Fruit fly (Drosophila melanogaster) whole organism, embryonic: ENCODE results near the gene CG6465.

Source experiments
- ATbp ChIP-seq: fragments of 200-800 bp; sonication (Bioruptor generic); optimal IDR thresholded peaks from 2 replicates; lab custom pipeline; 2017; ENCODE audit warnings: missing biosample characterization, mild to moderate bottlenecking, missing genetic modification characterization, missing genetic modification reagents
- B-H2 ChIP-seq: fragments of 200-800 bp; sonication (Bioruptor generic); optimal IDR thresholded peaks from 2 replicates; lab custom pipeline; 2018; ENCODE audit warnings: missing biosample characterization, mild to moderate bottlenecking, missing genetic modification characterization
- Bteb2 ChIP-seq: fragments of 200-800 bp; sonication (Bioruptor generic); optimal IDR thresholded peaks from 2 replicates; lab custom pipeline; 2016; ENCODE audit warnings: missing biosample characterization, missing genetic modification characterization
- CG11504 ChIP-seq: fragments of 200-800 bp; sonication (Bioruptor generic); optimal IDR thresholded peaks from 3 replicates; lab custom pipeline; 2019; ENCODE audit warnings: missing biosample characterization, mild to moderate bottlenecking, missing genetic modification characterization, moderate library complexity
- CG11560 ChIP-seq: fragments of 200-800 bp; sonication (Bioruptor generic); IDR thresholded peaks from 3 replicates; pipeline ENCODE4 v1.3.6; 2022; ENCODE audit warnings: missing biosample characterization, missing genetic modification characterization
- CG13424 ChIP-seq: fragments of 200-800 bp; sonication (Bioruptor generic); optimal IDR thresholded peaks from 2 replicates; lab custom pipeline; 2019; ENCODE audit warnings: missing biosample characterization, mild to moderate bottlenecking, missing genetic modification characterization, moderate library complexity
- CG14860 ChIP-seq: fragments of 200-800 bp; sonication (Bioruptor generic); IDR thresholded peaks from 3 replicates; pipeline ENCODE4 v1.3.6; 2022; ENCODE audit warnings: missing biosample characterization, missing genetic modification characterization; ENCODE audit not compliant: partially characterized antibody
- CG15011 ChIP-seq: fragments of 200-800 bp; sonication (Bioruptor generic); optimal IDR thresholded peaks from 3 replicates; lab custom pipeline; 2018; ENCODE audit warnings: missing biosample characterization, mild to moderate bottlenecking, missing genetic modification characterization
- CG15696 ChIP-seq: fragments of 200-800 bp; sonication (Bioruptor generic); optimal IDR thresholded peaks from 2 replicates; lab custom pipeline; 2019; ENCODE audit warnings: missing biosample characterization, mild to moderate bottlenecking, missing genetic modification characterization, moderate library complexity
- CG17328 ChIP-seq: fragments of 200-800 bp; sonication (Bioruptor generic); IDR thresholded peaks from 2 replicates; pipeline ENCODE4 v1.3.6; 2022; ENCODE audit warnings: missing biosample characterization, missing genetic modification characterization
- CG30020 ChIP-seq: fragments of 200-800 bp; optimal IDR thresholded peaks from 2 replicates; lab custom pipeline; 2019; ENCODE audit warnings: missing biosample characterization, mild to moderate bottlenecking, missing genetic modification characterization, moderate library complexity
- CG31224 ChIP-seq: fragments of 200-800 bp; sonication (Bioruptor generic); IDR thresholded peaks from 2 replicates; pipeline ENCODE4 v1.3.6; 2022; ENCODE audit warnings: missing biosample characterization, missing genetic modification characterization
- CG6689 ChIP-seq: fragments of 200-800 bp; sonication (Bioruptor generic); IDR thresholded peaks from 2 replicates; pipeline ENCODE4 v1.3.6; 2022; ENCODE audit warnings: missing biosample characterization, missing genetic modification characterization
- CrebB ChIP-seq: fragments of 200-800 bp; sonication (Bioruptor generic); optimal IDR thresholded peaks from 3 replicates; lab custom pipeline; 2018; ENCODE audit warnings: missing biosample characterization, mild to moderate bottlenecking, missing genetic modification characterization
- Dbx ChIP-seq: fragments of 200-800 bp; sonication (Bioruptor generic); IDR thresholded peaks from 3 replicates; pipeline ENCODE4 v1.3.6; 2022; ENCODE audit warnings: missing biosample characterization, missing genetic modification characterization
- Dip3 ChIP-seq: fragments of 200-800 bp; sonication (Bioruptor generic); optimal IDR thresholded peaks from 3 replicates; lab custom pipeline; 2016; ENCODE audit warnings: missing biosample characterization, missing genetic modification characterization
- Drgx ChIP-seq: fragments of 200-800 bp; sonication (Bioruptor generic); IDR thresholded peaks from 2 replicates; pipeline ENCODE4 v1.3.6; 2022; ENCODE audit warnings: missing biosample characterization, missing genetic modification characterization
- Gsc ChIP-seq: fragments of 200-800 bp; sonication (Bioruptor generic); IDR thresholded peaks from 2 replicates; pipeline ENCODE4 v1.3.6; 2022; ENCODE audit warnings: missing biosample characterization, missing genetic modification characterization
- Hey ChIP-seq: fragments of 200-800 bp; sonication (Bioruptor generic); optimal IDR thresholded peaks from 3 replicates; lab custom pipeline; 2018; ENCODE audit warnings: missing biosample characterization, mild to moderate bottlenecking, missing genetic modification characterization
- MTF-1 ChIP-seq: fragments of 200-800 bp; sonication (Bioruptor generic); optimal IDR thresholded peaks from 2 replicates; lab custom pipeline; 2018; ENCODE audit warnings: missing biosample characterization, mild to moderate bottlenecking, missing genetic modification characterization, borderline replicate concordance
- Meics ChIP-seq: fragments of 200-800 bp; sonication (Bioruptor generic); optimal IDR thresholded peaks from 2 replicates; lab custom pipeline; 2017; ENCODE audit warnings: missing biosample characterization, mild to moderate bottlenecking, missing genetic modification characterization
- NC2α ChIP-seq: fragments of 200-800 bp; sonication (Bioruptor generic); optimal IDR thresholded peaks from 2 replicates; lab custom pipeline; 2016; ENCODE audit warnings: missing biosample characterization, missing genetic modification characterization
- NC2β ChIP-seq: fragments of 200-800 bp; sonication (Bioruptor generic); optimal IDR thresholded peaks from 2 replicates; lab custom pipeline; 2016; ENCODE audit warnings: missing biosample characterization, missing genetic modification characterization
- Oaz ChIP-seq: fragments of 200-800 bp; sonication (Bioruptor generic); IDR thresholded peaks from 2 replicates; pipeline ENCODE4 v1.3.6; 2022; ENCODE audit warnings: missing biosample characterization, missing genetic modification characterization
- Six4 ChIP-seq: fragments of 200-800 bp; sonication (Bioruptor generic); optimal IDR thresholded peaks from 2 replicates; lab custom pipeline; 2016; ENCODE audit warnings: missing biosample characterization, missing genetic modification characterization
- Usf ChIP-seq: fragments of 200-800 bp; sonication (Bioruptor generic); optimal IDR thresholded peaks from 2 replicates; lab custom pipeline; 2017; ENCODE audit warnings: missing genotype, missing biosample characterization, missing genetic modification characterization
- Xbp1 ChIP-seq: fragments of 200-800 bp; sonication (Bioruptor generic); optimal IDR thresholded peaks from 3 replicates; lab custom pipeline; 2016; ENCODE audit warnings: missing biosample characterization, mild to moderate bottlenecking, missing genetic modification characterization
- cas ChIP-seq: fragments of 200-800 bp; sonication (Bioruptor generic); IDR thresholded peaks from 2 replicates; pipeline ENCODE4 v1.3.6; 2022; ENCODE audit warnings: missing biosample characterization, missing genetic modification characterization
- chm ChIP-seq: fragments of 200-800 bp; sonication (Bioruptor generic); IDR thresholded peaks from 2 replicates; pipeline ENCODE4 v1.3.6; 2022; ENCODE audit warnings: missing biosample characterization, missing genetic modification characterization
- crc ChIP-seq: fragments of 200-800 bp; sonication (Bioruptor generic); optimal IDR thresholded peaks from 2 replicates; lab custom pipeline; 2016; ENCODE audit warnings: missing biosample characterization, missing genetic modification characterization
- dmrt11E ChIP-seq: fragments of 200-800 bp; sonication (Bioruptor generic); optimal IDR thresholded peaks from 3 replicates; lab custom pipeline; 2018; ENCODE audit warnings: missing biosample characterization, mild to moderate bottlenecking, missing genetic modification characterization, moderate library complexity
- ems ChIP-seq: fragments of 200-800 bp; sonication (Bioruptor generic); optimal IDR thresholded peaks from 3 replicates; lab custom pipeline; 2016; ENCODE audit warnings: missing biosample characterization, missing genetic modification characterization
- exex ChIP-seq: fragments of 200-800 bp; sonication (Bioruptor generic); optimal IDR thresholded peaks from 4 replicates; lab custom pipeline; 2018; ENCODE audit warnings: missing biosample characterization, mild to moderate bottlenecking, missing genetic modification characterization, moderate library complexity
- gcm ChIP-seq: fragments of 200-800 bp; sonication (Bioruptor generic); optimal IDR thresholded peaks from 2 replicates; lab custom pipeline; 2019; ENCODE audit warnings: missing biosample characterization, mild to moderate bottlenecking, missing genetic modification characterization, moderate library complexity
- jigr1 ChIP-seq: fragments of 200-800 bp; sonication (Bioruptor generic); IDR thresholded peaks from 3 replicates; pipeline ENCODE4 v1.3.6; 2022; ENCODE audit warnings: missing biosample characterization, missing genetic modification characterization
- kah ChIP-seq: fragments of 200-800 bp; sonication (Bioruptor generic); optimal IDR thresholded peaks from 2 replicates; lab custom pipeline; 2018; ENCODE audit warnings: missing biosample characterization, mild to moderate bottlenecking, missing genetic modification characterization
- otp ChIP-seq: fragments of 200-800 bp; sonication (Bioruptor generic); IDR thresholded peaks from 3 replicates; pipeline ENCODE4, ENCODE4 v1.3.6; 2022; ENCODE audit warnings: missing biosample characterization, missing genetic modification characterization
- pho ChIP-seq: fragments of 200-800 bp; sonication (Bioruptor generic); optimal IDR thresholded peaks from 2 replicates; lab custom pipeline; 2016; ENCODE audit warnings: missing biosample characterization, missing genetic modification characterization
- pita ChIP-seq: fragments of 200-800 bp; sonication (Bioruptor generic); optimal IDR thresholded peaks from 2 replicates; lab custom pipeline; 2017; ENCODE audit warnings: missing biosample characterization, mild to moderate bottlenecking, missing genetic modification characterization
- ro ChIP-seq: fragments of 200-800 bp; sonication (Bioruptor generic); IDR thresholded peaks from 2 replicates; pipeline ENCODE4 v1.3.6; 2022; ENCODE audit warnings: missing biosample characterization, missing genetic modification characterization
- seq ChIP-seq: fragments of 200-800 bp; sonication (Bioruptor generic); IDR thresholded peaks from 2 replicates; pipeline ENCODE4 v1.3.6; 2022; ENCODE audit warnings: missing biosample characterization, missing genetic modification characterization
- sr ChIP-seq: fragments of 200-800 bp; sonication (Bioruptor generic); IDR thresholded peaks from 3 replicates; pipeline ENCODE4 v1.3.6; 2022; ENCODE audit warnings: missing biosample characterization, missing genetic modification characterization
- tll ChIP-seq, 2 experiments: fragments of 200-800 bp in 1 of 2; fragments of >200 bp in 1 of 2; sonication (Bioruptor generic) in 1 of 2; optimal IDR thresholded peaks; 2 replicates each; lab custom pipeline; 2017 to 2019; ENCODE audit warnings: missing biosample characterization in 2 of 2, missing genetic modification characterization in 2 of 2, mild to moderate bottlenecking in 1 of 2, moderate library complexity in 1 of 2
- tna ChIP-seq: fragments of 200-800 bp; sonication (Bioruptor generic); IDR thresholded peaks from 2 replicates; pipeline ENCODE4 v1.3.6; 2022; ENCODE audit warnings: missing biosample characterization, missing genetic modification characterization; ENCODE audit not compliant: partially characterized antibody
- vnd ChIP-seq: fragments of 200-800 bp; sonication (Bioruptor generic); IDR thresholded peaks from 3 replicates; pipeline ENCODE4 v1.3.6; 2022; ENCODE audit warnings: missing biosample characterization, missing genetic modification characterization; ENCODE audit not compliant: partially characterized antibody
- wdn ChIP-seq: fragments of 200-800 bp; sonication (Bioruptor generic); IDR thresholded peaks from 2 replicates; pipeline ENCODE4 v1.3.6; 2022; ENCODE audit warnings: missing biosample characterization, missing genetic modification characterization
- yki ChIP-seq: fragments of >200 bp; optimal IDR thresholded peaks from 3 replicates; lab custom pipeline; 2018

Gene CG6465

dm6 chr3R:10648556-10649181 lies 28.4 kb downstream of the CG6465 start (continued):
- peak; percentile 69 for TF ChIP-seq CG17328 (GFP tag; lab: Robert Waterston, UW)
- no peak for TF ChIP-seq yki (lab: Kevin White, UChicago)
- no peak for TF ChIP-seq tna (GFP tag; lab: Robert Waterston, UW)
- TF ChIP-seq Gsc (GFP tag; lab: Robert Waterston, UW) = no peak
- peak; percentile 77 for TF ChIP-seq seq
- TF ChIP-seq Dbx = no peak
- TF ChIP-seq B-H2 (GFP tag; lab: Kevin White, UChicago) = no peak
- TF ChIP-seq exex (tag; lab: Kevin White, UChicago) = no peak
- no peak for TF ChIP-seq CG31224 (GFP tag; lab: Robert Waterston, UW)
- no peak for TF ChIP-seq Usf (GFP tag; lab: Kevin White, UChicago)
- no peak for TF ChIP-seq wdn
- TF ChIP-seq CrebB (tag; lab: Kevin White, UChicago) = no peak
- TF ChIP-seq ro (GFP tag; lab: Robert Waterston, UW) = no peak
- TF ChIP-seq Oaz (GFP tag; lab: Robert Waterston, UW) = peak; percentile 38; the same call in 1 of the 2 replicates
- no peak for TF ChIP-seq CG15011 (GFP tag; lab: Kevin White, UChicago)
- peak; percentile 17 for TF ChIP-seq gcm (GFP tag; lab: Kevin White, UChicago)
- no peak for TF ChIP-seq crc
- peak; percentile 46 for TF ChIP-seq CG13424
- peak; percentile 33; the same call in 1 of the 2 replicates for TF ChIP-seq CG6689 (GFP tag; lab: Robert Waterston, UW)
- TF ChIP-seq cas (GFP tag; lab: Robert Waterston, UW) = no peak
- TF ChIP-seq ems (GFP tag; lab: Kevin White, UChicago) = no peak
- no peak for TF ChIP-seq Drgx (GFP tag; lab: Robert Waterston, UW)
- no peak for TF ChIP-seq CG15696
- TF ChIP-seq vnd (GFP tag; lab: Robert Waterston, UW) = no peak
- TF ChIP-seq jigr1 = peak; percentile 20; the same call in 1 of the 3 replicates
- no peak for TF ChIP-seq kah (GFP tag; lab: Kevin White, UChicago)
- no peak for TF ChIP-seq tll (GFP tag; optimal IDR thresholded peaks at IDR 0.05; lab: Kevin White, UChicago)
- TF ChIP-seq CG11504 (tag; lab: Kevin White, UChicago) = peak; percentile 78
- no peak for TF ChIP-seq CG30020 (tag; lab: Kevin White, UChicago)
- no peak for TF ChIP-seq dmrt11E
- TF ChIP-seq CG14860 (GFP tag; lab: Robert Waterston, UW) = no peak
- TF ChIP-seq Xbp1 (GFP tag; lab: Kevin White, UChicago) = peak; percentile 63
- TF ChIP-seq MTF-1 = no peak
- no peak for TF ChIP-seq NC2β (GFP tag; lab: Kevin White, UChicago)
- no peak for TF ChIP-seq Dip3 (GFP tag; lab: Kevin White, UChicago)
- 0 out of 2 replicates have a peak, but pooled peaks have one; percentile 22 for TF ChIP-seq chm (GFP tag; lab: Robert Waterston, UW)
- no peak for TF ChIP-seq Bteb2 (GFP tag; lab: Kevin White, UChicago)
- no peak for TF ChIP-seq NC2α (GFP tag; lab: Kevin White, UChicago)
- no peak for TF ChIP-seq Hey (tag; lab: Kevin White, UChicago)
- TF ChIP-seq sr = no peak
- peak; percentile 23 for TF ChIP-seq Six4 (GFP tag; lab: Kevin White, UChicago)
- TF ChIP-seq otp (GFP tag; lab: Robert Waterston, UW) = peak; percentile 58; the same call in 1 of the 3 replicates
- peak; percentile 4 for TF ChIP-seq Meics (GFP tag; lab: Kevin White, UChicago)
- TF ChIP-seq ATbp (GFP tag; lab: Kevin White, UChicago) = peak; percentile 28
- no peak for TF ChIP-seq pita
- TF ChIP-seq pho (GFP tag; lab: Kevin White, UChicago) = no peak
- no peak for TF ChIP-seq CG11560 (tag; lab: Robert Waterston, UW)
